Fruit fly (Drosophila melanogaster) whole organism, embryonic: ENCODE results near the gene Csp.

Experiments used
- CG10147 ChIP-seq: fragments of 200-800 bp; sonication (Bioruptor generic); optimal IDR thresholded peaks from 2 replicates; lab custom pipeline; 2019; ENCODE audit warnings: missing biosample characterization, mild to moderate bottlenecking, missing genetic modification characterization, moderate library complexity
- CG10267 ChIP-seq: fragments of 200-800 bp; sonication (Bioruptor generic); optimal IDR thresholded peaks from 2 replicates; lab custom pipeline; 2018; ENCODE audit warnings: missing biosample characterization, mild to moderate bottlenecking, missing genetic modification characterization, moderate library complexity
- CG10431 ChIP-seq: fragments of 200-800 bp; sonication (Bioruptor generic); optimal IDR thresholded peaks from 3 replicates; lab custom pipeline; 2018; ENCODE audit warnings: missing biosample characterization, mild to moderate bottlenecking, missing genetic modification characterization
- CG12942 ChIP-seq: fragments of 200-800 bp; sonication (Bioruptor generic); optimal IDR thresholded peaks from 3 replicates; lab custom pipeline; 2016; ENCODE audit warnings: missing biosample characterization, missing genetic modification characterization
- CG13424 ChIP-seq: fragments of 200-800 bp; sonication (Bioruptor generic); optimal IDR thresholded peaks from 2 replicates; lab custom pipeline; 2019; ENCODE audit warnings: missing biosample characterization, mild to moderate bottlenecking, missing genetic modification characterization, moderate library complexity
- CG13624 ChIP-seq: fragments of 200-800 bp; sonication (Bioruptor generic); optimal IDR thresholded peaks from 2 replicates; lab custom pipeline; 2016; ENCODE audit warnings: missing biosample characterization, missing genetic modification characterization
- CG14050 ChIP-seq: fragments of 200-800 bp; sonication (Bioruptor generic); IDR thresholded peaks from 3 replicates; pipeline ENCODE4 v1.3.6; 2022; ENCODE audit warnings: missing biosample characterization, missing genetic modification characterization
- CG14710 ChIP-seq: fragments of 200-800 bp; sonication (Bioruptor generic); optimal IDR thresholded peaks from 3 replicates; lab custom pipeline; 2019; ENCODE audit warnings: missing biosample characterization, mild to moderate bottlenecking, missing genetic modification characterization, moderate library complexity
- CG15696 ChIP-seq: fragments of 200-800 bp; sonication (Bioruptor generic); optimal IDR thresholded peaks from 2 replicates; lab custom pipeline; 2019; ENCODE audit warnings: missing biosample characterization, mild to moderate bottlenecking, missing genetic modification characterization, moderate library complexity
- CG1602 ChIP-seq: fragments of 200-800 bp; sonication (Bioruptor generic); optimal IDR thresholded peaks from 3 replicates; lab custom pipeline; 2016; ENCODE audit warnings: missing biosample characterization, missing genetic modification characterization
- CG1603 ChIP-seq: fragments of 200-800 bp; sonication (Bioruptor generic); optimal IDR thresholded peaks from 2 replicates; lab custom pipeline; 2019; ENCODE audit warnings: missing biosample characterization, mild to moderate bottlenecking, missing genetic modification characterization, moderate library complexity
- CG17359 ChIP-seq: fragments of 200-800 bp; sonication (Bioruptor generic); optimal IDR thresholded peaks from 3 replicates; lab custom pipeline; 2018; ENCODE audit warnings: missing biosample characterization, mild to moderate bottlenecking, missing genetic modification characterization, moderate library complexity
- CG2116 ChIP-seq: fragments of 200-800 bp; sonication (Bioruptor generic); optimal IDR thresholded peaks from 3 replicates; lab custom pipeline; 2018; ENCODE audit warnings: missing biosample characterization, mild to moderate bottlenecking, missing genetic modification characterization
- CG2875 ChIP-seq: fragments of 200-800 bp; sonication (Bioruptor generic); optimal IDR thresholded peaks from 2 replicates; lab custom pipeline; 2017; ENCODE audit warnings: missing biosample characterization, mild to moderate bottlenecking, missing genetic modification characterization, missing genetic modification reagents
- CG33213 ChIP-seq: fragments of 200-800 bp; sonication (Bioruptor generic); optimal IDR thresholded peaks from 3 replicates; lab custom pipeline; 2016; ENCODE audit warnings: missing biosample characterization, missing genetic modification characterization
- CG3407 ChIP-seq: fragments of 200-800 bp; sonication (Bioruptor generic); optimal IDR thresholded peaks from 2 replicates; lab custom pipeline; 2018; ENCODE audit warnings: missing biosample characterization, mild to moderate bottlenecking, missing genetic modification characterization
- CG3847 ChIP-seq: fragments of 200-800 bp; sonication (Bioruptor generic); IDR thresholded peaks from 2 replicates; pipeline ENCODE4 v1.3.6; 2022; ENCODE audit warnings: missing biosample characterization, missing genetic modification characterization
- CG4424 ChIP-seq: fragments of 200-800 bp; sonication (Bioruptor generic); optimal IDR thresholded peaks from 3 replicates; lab custom pipeline; 2016; ENCODE audit warnings: missing biosample characterization, missing genetic modification characterization
- CG7839 ChIP-seq: fragments of 200-800 bp; sonication (Bioruptor generic); optimal IDR thresholded peaks from 3 replicates; lab custom pipeline; 2018; ENCODE audit warnings: missing biosample characterization, mild to moderate bottlenecking, missing genetic modification characterization, moderate library complexity
- CG7928 ChIP-seq: fragments of 200-800 bp; sonication (Bioruptor generic); optimal IDR thresholded peaks from 2 replicates; lab custom pipeline; 2017; ENCODE audit warnings: missing biosample characterization, mild to moderate bottlenecking, missing genetic modification characterization
- CG8478 ChIP-seq: fragments of >200 bp; optimal IDR thresholded peaks from 2 replicates; lab custom pipeline; 2018
- CG9609 ChIP-seq: fragments of 200-800 bp; sonication (Bioruptor generic); optimal IDR thresholded peaks from 3 replicates; lab custom pipeline; 2016; ENCODE audit warnings: missing biosample characterization, missing genetic modification characterization
- CG9817 ChIP-seq: fragments of 200-800 bp; sonication (Bioruptor generic); optimal IDR thresholded peaks from 2 replicates; lab custom pipeline; 2018; ENCODE audit warnings: missing biosample characterization, mild to moderate bottlenecking, missing genetic modification characterization, moderate library complexity
- CG9932 ChIP-seq: fragments of 200-800 bp; sonication (Bioruptor generic); IDR thresholded peaks from 2 replicates; pipeline ENCODE4 v1.3.6; 2022; ENCODE audit warnings: missing biosample characterization, missing genetic modification characterization
- D ChIP-seq, 2 experiments: fragments of 200-800 bp in 1 of 2; fragments of >200 bp in 1 of 2; sonication (Bioruptor generic) in 1 of 2; optimal IDR thresholded peaks; 2 replicates in 1 of 2; 3 replicates in 1 of 2; lab custom pipeline; 2017; ENCODE audit warnings: mild to moderate bottlenecking in 1 of 2, missing biosample characterization in 1 of 2, missing genetic modification characterization in 1 of 2, missing genetic modification reagents in 1 of 2
- Dfd ChIP-seq, 2 experiments: fragments of >200 bp; optimal IDR thresholded peaks; 2 replicates each; lab custom pipeline; 2017; ENCODE audit warnings: missing biosample characterization in 2 of 2, missing genetic modification characterization in 2 of 2
- E2f1 ChIP-seq: fragments of 200-800 bp; sonication (Bioruptor generic); IDR thresholded peaks from 2 replicates; pipeline ENCODE4 v1.3.6; 2022; ENCODE audit warnings: missing biosample characterization, missing genetic modification characterization
- HmgZ ChIP-seq: fragments of 200-800 bp; sonication (Bioruptor generic); optimal IDR thresholded peaks from 2 replicates; lab custom pipeline; 2018; ENCODE audit warnings: missing biosample characterization, mild to moderate bottlenecking, missing genetic modification characterization
- MTF-1 ChIP-seq: fragments of 200-800 bp; sonication (Bioruptor generic); optimal IDR thresholded peaks from 2 replicates; lab custom pipeline; 2018; ENCODE audit warnings: missing biosample characterization, mild to moderate bottlenecking, missing genetic modification characterization, borderline replicate concordance
- Myb ChIP-seq: fragments of 200-800 bp; sonication (Bioruptor generic); optimal IDR thresholded peaks from 2 replicates; lab custom pipeline; 2016; ENCODE audit warnings: missing biosample characterization, missing genetic modification characterization
- NfI ChIP-seq: fragments of 200-800 bp; sonication (Bioruptor generic); optimal IDR thresholded peaks from 3 replicates; lab custom pipeline; 2018; ENCODE audit warnings: missing biosample characterization, mild to moderate bottlenecking, missing genetic modification characterization, moderate library complexity
- Tbp ChIP-seq: fragments of >200 bp; optimal IDR thresholded peaks from 2 replicates; lab custom pipeline; 2018; ENCODE audit warnings: missing biosample characterization, missing genetic modification characterization
- Xbp1 ChIP-seq: fragments of 200-800 bp; sonication (Bioruptor generic); optimal IDR thresholded peaks from 3 replicates; lab custom pipeline; 2016; ENCODE audit warnings: missing biosample characterization, mild to moderate bottlenecking, missing genetic modification characterization
- chinmo ChIP-seq: fragments of 200-800 bp; sonication (Bioruptor generic); IDR thresholded peaks from 4 replicates; pipeline ENCODE4 v1.3.6; 2022; ENCODE audit warnings: missing biosample characterization, missing genetic modification characterization; ENCODE audit not compliant: partially characterized antibody
- chn ChIP-seq: fragments of 200-800 bp; sonication (Bioruptor generic); optimal IDR thresholded peaks from 2 replicates; lab custom pipeline; 2016; ENCODE audit warnings: missing biosample characterization, missing genetic modification characterization
- dm ChIP-seq: fragments of 200-800 bp; sonication (Bioruptor generic); optimal IDR thresholded peaks from 3 replicates; lab custom pipeline; 2016; ENCODE audit warnings: missing biosample characterization, missing genetic modification characterization
- dmrt11E ChIP-seq: fragments of 200-800 bp; sonication (Bioruptor generic); optimal IDR thresholded peaks from 3 replicates; lab custom pipeline; 2018; ENCODE audit warnings: missing biosample characterization, mild to moderate bottlenecking, missing genetic modification characterization, moderate library complexity
- dmrt99B ChIP-seq: fragments of 200-800 bp; sonication (Bioruptor generic); optimal IDR thresholded peaks from 2 replicates; lab custom pipeline; 2018; ENCODE audit warnings: missing biosample characterization, mild to moderate bottlenecking, missing genetic modification characterization, moderate library complexity
- ems ChIP-seq: fragments of 200-800 bp; sonication (Bioruptor generic); optimal IDR thresholded peaks from 3 replicates; lab custom pipeline; 2016; ENCODE audit warnings: missing biosample characterization, missing genetic modification characterization
- fd96Cb ChIP-seq: fragments of 200-800 bp; sonication (Bioruptor generic); optimal IDR thresholded peaks from 2 replicates; lab custom pipeline; 2018; ENCODE audit warnings: missing biosample characterization, mild to moderate bottlenecking, missing genetic modification characterization, moderate library complexity
- ind ChIP-seq: fragments of 200-800 bp; sonication (Bioruptor generic); optimal IDR thresholded peaks from 3 replicates; lab custom pipeline; 2016; ENCODE audit warnings: missing biosample characterization, missing genetic modification characterization
- lmd ChIP-seq: fragments of 200-800 bp; sonication (Bioruptor generic); IDR thresholded peaks from 2 replicates; pipeline ENCODE4 v1.3.6; 2022; ENCODE audit warnings: missing biosample characterization, missing genetic modification characterization
- nmo ChIP-seq: fragments of 200-800 bp; sonication (Bioruptor generic); optimal IDR thresholded peaks from 2 replicates; lab custom pipeline; 2018; ENCODE audit warnings: missing biosample characterization, mild to moderate bottlenecking, missing genetic modification characterization, moderate library complexity
- pfk ChIP-seq: fragments of 200-800 bp; sonication (Bioruptor generic); optimal IDR thresholded peaks from 2 replicates; lab custom pipeline; 2018; ENCODE audit warnings: missing biosample characterization, mild to moderate bottlenecking, missing genetic modification characterization, moderate library complexity
- pzg ChIP-seq: fragments of 200-800 bp; sonication (Bioruptor generic); optimal IDR thresholded peaks from 3 replicates; lab custom pipeline; 2018; ENCODE audit warnings: missing biosample characterization, mild to moderate bottlenecking, missing genetic modification characterization, moderate library complexity
- scrt ChIP-seq: fragments of 200-800 bp; sonication (Bioruptor generic); optimal IDR thresholded peaks from 2 replicates; lab custom pipeline; 2018; ENCODE audit warnings: missing biosample characterization, mild to moderate bottlenecking, missing genetic modification characterization, moderate library complexity
- sima ChIP-seq: fragments of 200-800 bp; sonication (Bioruptor generic); optimal IDR thresholded peaks from 2 replicates; lab custom pipeline; 2016; ENCODE audit warnings: missing biosample characterization, missing genetic modification characterization
- tin ChIP-seq: fragments of 200-800 bp; sonication (Bioruptor generic); optimal IDR thresholded peaks from 3 replicates; lab custom pipeline; 2016; ENCODE audit warnings: missing biosample characterization, missing genetic modification characterization
- wor ChIP-seq: fragments of 200-800 bp; sonication (Bioruptor generic); IDR thresholded peaks from 2 replicates; pipeline ENCODE4 v1.3.6; 2022; ENCODE audit warnings: missing biosample characterization, missing genetic modification characterization

Csp gene

dm6 chr3L:22262797-22263423 is 4.3 kb upstream of the Csp start, which contains the start of the genes Rich and Ddx1 (continued):
- peak; percentile 30 for TF ChIP-seq CG10147 (GFP tag; lab: Kevin White, UChicago)
- peak; percentile 18 for TF ChIP-seq CG10431 (GFP tag; lab: Kevin White, UChicago)
- no peak for TF ChIP-seq CG2875 (GFP tag; lab: Kevin White, UChicago)
- no peak for TF ChIP-seq wor (GFP tag; lab: Robert Waterston, UW)
- TF ChIP-seq lmd = peak; percentile 39; the same call in 1 of the 2 replicates
- no peak for TF ChIP-seq CG33213 (GFP tag; lab: Kevin White, UChicago)
- TF ChIP-seq CG14710 (tag; lab: Kevin White, UChicago) = peak; percentile 70
- peak; percentile 23 for TF ChIP-seq ems (GFP tag; lab: Kevin White, UChicago)
- TF ChIP-seq Xbp1 (GFP tag; lab: Kevin White, UChicago) = peak; percentile 49
- no peak for TF ChIP-seq scrt (GFP tag; lab: Kevin White, UChicago)
- TF ChIP-seq E2f1 (GFP tag; lab: Robert Waterston, UW) = no peak
- no peak for TF ChIP-seq CG8478 (lab: Kevin White, UChicago)
- peak; percentile 41 for TF ChIP-seq CG13624 (GFP tag; lab: Kevin White, UChicago)
- peak; percentile 67 for TF ChIP-seq CG4424
- TF ChIP-seq CG12942 (GFP tag; lab: Kevin White, UChicago) = peak; percentile 54
- TF ChIP-seq MTF-1 (GFP tag; lab: Kevin White, UChicago) = no peak
- TF ChIP-seq fd96Cb (tag; lab: Kevin White, UChicago) = peak; percentile 42
- TF ChIP-seq pfk (GFP tag; lab: Kevin White, UChicago) = no peak
- peak; percentile 36 for TF ChIP-seq CG1603
- TF ChIP-seq tin (GFP tag; lab: Kevin White, UChicago) = peak; percentile 60
- TF ChIP-seq CG9817 (tag; lab: Kevin White, UChicago) = peak; percentile 43
- no peak for TF ChIP-seq chinmo (GFP tag; lab: Robert Waterston, UW)
- TF ChIP-seq CG3407 (GFP tag; lab: Kevin White, UChicago) = no peak
- no peak for TF ChIP-seq CG17359 (tag; lab: Kevin White, UChicago)
- TF ChIP-seq dmrt11E (tag; lab: Kevin White, UChicago) = peak; percentile 55
- TF ChIP-seq Dfd (GFP tag; optimal IDR thresholded peaks at IDR 0.05; lab: Kevin White, UChicago) = no peak
- TF ChIP-seq CG15696 = peak; percentile 7
- TF ChIP-seq sima = no peak
- TF ChIP-seq chn = peak; percentile 38
- TF ChIP-seq NfI (GFP tag; lab: Kevin White, UChicago) = peak; percentile 58
- peak; percentile 65 for TF ChIP-seq HmgZ
- peak; percentile 31 for TF ChIP-seq dm (GFP tag; lab: Kevin White, UChicago)
- TF ChIP-seq CG2116 (GFP tag; lab: Kevin White, UChicago) = peak; percentile 51
- TF ChIP-seq Tbp (GFP tag; lab: Kevin White, UChicago) = peak; percentile 12
- TF ChIP-seq CG9609 = peak; percentile 36
- TF ChIP-seq dmrt99B = no peak
- TF ChIP-seq CG9932 (GFP tag; lab: Robert Waterston, UW) = peak; percentile 62
- TF ChIP-seq CG7928 (GFP tag; lab: Kevin White, UChicago) = no peak
- peak; percentile 38 for TF ChIP-seq CG13424 (tag; lab: Kevin White, UChicago)
- TF ChIP-seq CG14050 (GFP tag; lab: Robert Waterston, UW) = no peak
- peak; percentile 73 for TF ChIP-seq nmo (GFP tag; lab: Kevin White, UChicago)
- peak; percentile 57 for TF ChIP-seq pzg (GFP tag; lab: Kevin White, UChicago)
- peak; percentile 96 for TF ChIP-seq CG10267 (tag; lab: Kevin White, UChicago)
- peak; percentile 56 for TF ChIP-seq CG7839 (tag; lab: Kevin White, UChicago)
- peak; percentile 49 for TF ChIP-seq ind (GFP tag; lab: Kevin White, UChicago)
- peak; percentile 65 for TF ChIP-seq CG3847 (GFP tag; lab: Robert Waterston, UW)
- no peak for TF ChIP-seq D (optimal IDR thresholded peaks at IDR 0.05; lab: Kevin White, UChicago)
- no peak for TF ChIP-seq D (GFP tag; optimal IDR thresholded peaks at IDR 0.05; lab: Kevin White, UChicago)
- TF ChIP-seq Myb = peak; percentile 20
- peak; percentile 46 for TF ChIP-seq CG1602 (GFP tag; lab: Kevin White, UChicago)
